Fruit fly (Drosophila melanogaster): ENCODE measurements around the gene CG1105.

The CG1105 gene

DNA sequence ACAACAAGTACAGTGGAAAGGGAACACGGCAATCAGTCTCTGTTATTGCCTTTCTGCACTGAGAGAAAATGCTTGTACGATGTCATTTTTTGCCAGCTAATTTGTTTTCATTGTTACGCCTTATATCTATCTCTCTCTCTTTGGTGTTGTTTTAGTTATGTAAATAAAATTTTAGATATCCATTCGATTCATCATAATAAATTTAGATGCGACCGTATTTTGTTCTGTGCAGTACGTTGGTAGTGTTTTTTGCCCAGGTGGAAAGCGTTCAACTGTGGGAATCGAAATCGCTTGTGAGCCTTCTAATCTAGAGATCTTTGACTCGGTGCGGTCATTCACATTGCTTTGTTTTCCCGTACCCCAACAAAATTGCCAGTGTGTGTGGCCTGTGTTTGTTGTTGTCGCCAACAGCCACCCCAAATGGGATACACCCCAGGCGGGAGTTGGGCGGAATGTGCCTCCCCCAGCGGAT, 8.8 kb upstream of the CG1105 start (continued):
- peak; percentile 86 for TF ChIP-seq Dip3 (GFP tag; optimal IDR thresholded peaks at IDR 0.05)
- peak in 1 of 2 experiments; percentile 72 for TF ChIP-seq Eip74EF (GFP tag; optimal IDR thresholded peaks at IDR 0.05)
- TF ChIP-seq CG11696 (GFP tag; IDR thresholded peaks at IDR 0.05), result no peak
- peak; percentile 83 for TF ChIP-seq repo (GFP tag; optimal IDR thresholded peaks at IDR 0.05)
- TF ChIP-seq maf-S (GFP tag; optimal IDR thresholded peaks at IDR 0.05), result peak; percentile 83
- no peak for TF ChIP-seq Xrp1 (GFP tag; IDR thresholded peaks at IDR 0.05)
- peak; percentile 47 for TF ChIP-seq p53 (GFP tag; optimal IDR thresholded peaks at IDR 0.05)
- TF ChIP-seq trem (tag; optimal IDR thresholded peaks at IDR 0.05), result peak; percentile 82
- no peak for TF ChIP-seq CG6175 (GFP tag; IDR thresholded peaks at IDR 0.05)
- TF ChIP-seq CG2889 (GFP tag; IDR thresholded peaks at IDR 0.05), result no peak
- TF ChIP-seq Doc3 (GFP tag; IDR thresholded peaks at IDR 0.05; ENCODE audit: partially characterized antibody), result no peak
- TF ChIP-seq CG11456 (GFP tag; IDR thresholded peaks at IDR 0.05), result no peak
- no peak for TF ChIP-seq CG2199 (GFP tag; IDR thresholded peaks at IDR 0.05)
- peak; percentile 87 for TF ChIP-seq CG13775 (GFP tag; optimal IDR thresholded peaks at IDR 0.05)
- TF ChIP-seq bbx (GFP tag; IDR thresholded peaks at IDR 0.05; ENCODE audit: partially characterized antibody), result no peak
- no peak for TF ChIP-seq HLHmδ (GFP tag; optimal IDR thresholded peaks at IDR 0.05)
- peak; percentile 92 for TF ChIP-seq Xbp1 (GFP tag; optimal IDR thresholded peaks at IDR 0.05)
- peak; percentile 92 for TF ChIP-seq caup (GFP tag; optimal IDR thresholded peaks at IDR 0.05; ENCODE audit: severe bottlenecking)
- TF ChIP-seq Hmr (GFP tag; optimal IDR thresholded peaks at IDR 0.05), result peak; percentile 92
- peak; percentile 87 for TF ChIP-seq CG4424 (GFP tag; optimal IDR thresholded peaks at IDR 0.05)
- TF ChIP-seq CG30403 (GFP tag; optimal IDR thresholded peaks at IDR 0.05), result peak; percentile 91
- no peak for TF ChIP-seq E2f2 (GFP tag; IDR thresholded peaks at IDR 0.05)
- peak; percentile 83 for TF ChIP-seq Hr3 (GFP tag; optimal IDR thresholded peaks at IDR 0.05)
- no peak for TF ChIP-seq CG1832 (GFP tag; optimal IDR thresholded peaks at IDR 0.05)
- peak; percentile 92 for TF ChIP-seq CG9727 (GFP tag; optimal IDR thresholded peaks at IDR 0.05)
- TF ChIP-seq BtbVII (GFP tag; optimal IDR thresholded peaks at IDR 0.05), result peak; percentile 91
- peak; percentile 85 for TF ChIP-seq Vsx1 (GFP tag; optimal IDR thresholded peaks at IDR 0.05)
- TF ChIP-seq z (GFP tag; IDR thresholded peaks at IDR 0.05), result no peak
- no peak for TF ChIP-seq Sin3A (optimal IDR thresholded peaks at IDR 0.05)
- TF ChIP-seq CG11723 (GFP tag; optimal IDR thresholded peaks at IDR 0.05), result peak; percentile 85
- peak; percentile 89 for TF ChIP-seq CG18262 (tag; optimal IDR thresholded peaks at IDR 0.05)
- TF ChIP-seq CG2120 (GFP tag; optimal IDR thresholded peaks at IDR 0.05), result peak; percentile 96
- peak; percentile 80 for TF ChIP-seq CG4707 (GFP tag; optimal IDR thresholded peaks at IDR 0.05)
- no peak for TF ChIP-seq ato (GFP tag; IDR thresholded peaks at IDR 0.05; ENCODE audit: partially characterized antibody)
- TF ChIP-seq MBD-R2 (GFP tag; IDR thresholded peaks at IDR 0.05), result no peak
- no peak for TF ChIP-seq Poxn (GFP tag; IDR thresholded peaks at IDR 0.05)
- TF ChIP-seq NFAT (GFP tag; IDR thresholded peaks at IDR 0.05), result no peak
- TF ChIP-seq cato (GFP tag; optimal IDR thresholded peaks at IDR 0.05; ENCODE audit: borderline replicate concordance), result peak; percentile 71
- no peak for TF ChIP-seq yki (optimal IDR thresholded peaks at IDR 0.05)
- TF ChIP-seq CG31224 (GFP tag; IDR thresholded peaks at IDR 0.05), result no peak
- no peak for TF ChIP-seq CG14860 (GFP tag; IDR thresholded peaks at IDR 0.05; ENCODE audit: partially characterized antibody)
- TF ChIP-seq D (optimal IDR thresholded peaks at IDR 0.05), result no peak
- peak; percentile 91 for TF ChIP-seq D (GFP tag; optimal IDR thresholded peaks at IDR 0.05)
- TF ChIP-seq mld (GFP tag; IDR thresholded peaks at IDR 0.05; ENCODE audit: partially characterized antibody), result no peak
- peak; percentile 75 for TF ChIP-seq CG13123 (GFP tag; optimal IDR thresholded peaks at IDR 0.05)
- TF ChIP-seq Dad (GFP tag; optimal IDR thresholded peaks at IDR 0.05), result peak; percentile 86
- TF ChIP-seq CG16813 (GFP tag; IDR thresholded peaks at IDR 0.05; ENCODE audit: partially characterized antibody), result no peak
- no peak for TF ChIP-seq jing (GFP tag; optimal IDR thresholded peaks at IDR 0.05)
- no peak for TF ChIP-seq Optix (GFP tag; IDR thresholded peaks at IDR 0.05)
- TF ChIP-seq CG4617 (GFP tag; optimal IDR thresholded peaks at IDR 0.05; ENCODE audit: borderline replicate concordance), result peak; percentile 48
- peak; percentile 91 for TF ChIP-seq nmo (GFP tag; optimal IDR thresholded peaks at IDR 0.05)
